Worm (Caenorhabditis elegans): ENCODE results near the gene Y49E10.18.

Gene Y49E10.18

DNA sequence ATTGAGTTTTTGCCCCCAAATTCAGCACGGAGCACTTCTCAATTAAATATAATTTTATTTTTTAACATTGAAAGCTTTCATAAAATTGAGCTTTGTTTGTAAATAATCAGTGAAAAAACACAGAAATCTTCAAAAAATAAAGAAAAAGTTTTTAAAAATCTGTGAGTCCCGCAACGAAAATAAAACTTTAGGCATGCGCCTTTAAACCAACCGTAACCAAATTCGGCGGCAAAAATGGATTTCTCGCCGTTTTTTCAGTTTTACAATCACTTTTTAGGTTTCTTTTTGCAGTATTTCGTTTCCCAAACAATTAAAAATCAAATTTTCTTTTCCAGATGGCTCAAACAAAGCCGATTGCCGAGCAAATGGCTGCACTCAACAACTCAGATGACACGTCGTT, 19.3 kb downstream of the Y49E10.18 start, which contains the start of gene pie-1:
Gene pie-1, plus strand, starts transcription at position 336 of the 400 bp plus-strand sequence.
- TF ChIP-seq unc-130 (GFP tag; optimal IDR thresholded peaks at IDR 0.05) (peak; percentile 17), ces-1 (GFP tag; optimal IDR thresholded peaks at IDR 0.05) (no peak), lin-38 (GFP tag; IDR thresholded peaks at IDR 0.05) (peak; percentile 53; the same call in 1 of the 2 replicates), F49E8.2 (tag; optimal IDR thresholded peaks at IDR 0.05; ENCODE audit: borderline replicate concordance) (peak; percentile 61), nhr-41 (GFP tag; IDR thresholded peaks at IDR 0.05) (no peak), daf-8 (GFP tag; IDR thresholded peaks at IDR 0.05) (no peak), aly-2 (tag; optimal IDR thresholded peaks at IDR 0.05) (no peak), fos-1 (tag; optimal IDR thresholded peaks at IDR 0.05) (no peak)

DNA sequence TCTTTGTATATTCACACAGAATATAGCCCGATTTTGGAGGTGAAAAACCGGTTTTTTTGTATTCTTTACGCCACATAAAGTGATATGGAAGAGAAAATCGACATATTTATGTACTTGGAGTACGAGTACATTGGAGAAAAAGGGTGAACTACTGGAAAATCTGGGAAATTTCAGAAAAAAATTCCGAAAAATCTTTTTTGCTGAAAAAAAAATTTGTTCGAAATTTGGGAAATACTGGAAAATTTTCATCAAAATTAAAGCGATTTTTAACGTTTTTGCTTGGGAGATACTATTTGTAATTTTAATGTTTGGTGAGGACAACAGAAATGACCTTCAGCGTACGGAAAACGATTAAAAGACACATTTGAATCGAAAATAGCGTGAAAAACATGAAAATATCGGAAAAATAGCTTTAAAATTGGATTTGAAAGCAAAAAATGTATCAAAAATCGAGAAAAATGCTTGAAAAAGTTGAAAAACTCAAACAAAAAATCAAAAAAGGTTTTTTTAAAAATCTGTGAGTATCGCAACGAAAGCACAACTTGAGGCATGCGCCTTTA, 20.0 kb downstream of the Y49E10.18 start:
- TF ChIP-seq egl-43 (GFP tag; IDR thresholded peaks at IDR 0.05) (no peak), ZK546.5 (tag; optimal IDR thresholded peaks at IDR 0.05) (no peak), mxl-3 (GFP tag; optimal IDR thresholded peaks at IDR 0.05) (no peak), daf-12 (tag; optimal IDR thresholded peaks at IDR 0.05) (no peak), daf-19 (GFP tag; conservative IDR thresholded peaks at IDR 0.05) (no peak), nhr-28 (tag; optimal IDR thresholded peaks at IDR 0.05) (peak; percentile 2), nhr-41 (GFP tag; IDR thresholded peaks at IDR 0.05) (no peak), attf-4 (tag; optimal IDR thresholded peaks at IDR 0.05) (no peak), aha-1 (tag) (peak; percentile 91), mdt-29 (GFP tag; IDR thresholded peaks at IDR 0.05) (no peak), skn-1 (tag; optimal IDR thresholded peaks at IDR 0.05) (no peak), F49E8.2 (tag; optimal IDR thresholded peaks at IDR 0.05; ENCODE audit: borderline replicate concordance) (no peak), ctbp-1 (GFP tag; IDR thresholded peaks at IDR 0.05) (no peak), hmg-1.1 (GFP tag; IDR thresholded peaks at IDR 0.05) (no peak), ceh-44 (GFP tag; IDR thresholded peaks at IDR 0.05) (no peak), ztf-7 (tag; optimal IDR thresholded peaks at IDR 0.05) (peak; percentile 60), mep-1 (tag; optimal IDR thresholded peaks at IDR 0.05) (peak; percentile 67), daf-8 (GFP tag; IDR thresholded peaks at IDR 0.05) (no peak), saeg-2 (GFP tag; IDR thresholded peaks at IDR 0.05) (no peak), ceh-82 (tag; optimal IDR thresholded peaks at IDR 0.05) (no peak), nhr-48 (tag; optimal IDR thresholded peaks at IDR 0.05) (no peak), fos-1 (tag; optimal IDR thresholded peaks at IDR 0.05) (no peak)

DNA sequence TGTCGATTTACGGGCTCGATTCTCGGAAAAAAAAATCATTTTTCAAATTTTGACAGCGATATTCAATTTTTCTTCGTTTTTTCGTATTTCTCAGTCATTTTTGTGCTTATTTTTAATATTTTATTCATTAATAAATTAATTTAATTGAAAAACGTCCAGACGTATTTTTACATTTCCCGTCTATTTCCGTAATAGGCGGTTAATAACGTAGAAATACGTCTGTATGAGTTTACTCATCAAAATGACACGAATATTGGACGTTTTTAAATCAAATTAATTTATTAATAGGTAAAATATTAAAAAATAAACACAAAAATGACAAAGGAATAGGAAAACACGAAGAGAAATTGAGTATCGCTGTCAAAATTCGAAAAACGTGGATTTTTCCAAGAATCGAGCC, 21.2 kb downstream of the Y49E10.18 start:
- TF ChIP-seq ceh-82 (tag; optimal IDR thresholded peaks at IDR 0.05) (no peak), ceh-20 (GFP tag; IDR thresholded peaks at IDR 0.05) (no peak), mep-1 (tag; optimal IDR thresholded peaks at IDR 0.05) (peak; percentile 28)

DNA sequence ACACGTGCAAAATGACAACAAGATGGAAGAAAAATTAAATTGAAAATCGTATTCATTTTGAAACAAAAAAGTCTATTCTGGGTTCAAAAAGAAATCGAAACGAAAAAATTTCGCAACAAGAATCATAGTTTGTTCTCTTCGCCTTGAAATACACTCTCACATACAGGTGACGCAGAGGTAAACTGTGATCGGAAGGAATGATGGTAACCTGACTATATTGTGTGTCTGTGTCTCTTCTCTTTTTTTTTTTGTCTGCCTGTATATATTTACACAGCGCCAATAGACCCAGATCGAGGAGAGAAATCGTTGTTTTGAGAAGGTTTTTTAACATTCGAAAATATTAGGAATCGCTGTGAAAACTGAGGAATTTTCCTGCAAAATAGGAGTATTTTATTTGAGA, 21.8 kb downstream of the Y49E10.18 start:
- TF ChIP-seq daf-8 (GFP tag; IDR thresholded peaks at IDR 0.05) = no peak
- peak; percentile 70 for TF ChIP-seq nhr-77 (tag; optimal IDR thresholded peaks at IDR 0.05)
- peak; percentile 68 for TF ChIP-seq dmd-6 (GFP tag; IDR thresholded peaks at IDR 0.05)
- TF ChIP-seq aly-2 (tag; optimal IDR thresholded peaks at IDR 0.05) = no peak
- TF ChIP-seq vab-7 (GFP tag; IDR thresholded peaks at IDR 0.05) = no peak
- peak; percentile 49 for TF ChIP-seq dpl-1 (GFP tag; optimal IDR thresholded peaks at IDR 0.05)
- peak in 1 of 2 experiments; percentile 7 for TF ChIP-seq unc-62 (GFP tag; optimal IDR thresholded peaks at IDR 0.05 in 1 of 2)
- no peak for TF ChIP-seq unc-62 (tag; optimal IDR thresholded peaks at IDR 0.05)
- TF ChIP-seq ZK546.5 (tag; optimal IDR thresholded peaks at IDR 0.05) = no peak
- TF ChIP-seq ceh-28 (tag; optimal IDR thresholded peaks at IDR 0.05) = no peak
- peak in 1 of 2 experiments; percentile 44 for TF ChIP-seq lsy-2 (tag; optimal IDR thresholded peaks at IDR 0.05)
- TF ChIP-seq F49E8.2 (tag; optimal IDR thresholded peaks at IDR 0.05; ENCODE audit: borderline replicate concordance) = no peak
- TF ChIP-seq snpc-1.2 (GFP tag; IDR thresholded peaks at IDR 0.05) = no peak
- TF ChIP-seq dmd-9 (GFP tag; IDR thresholded peaks at IDR 0.05) = no peak
- no peak for TF ChIP-seq ces-1 (GFP tag; optimal IDR thresholded peaks at IDR 0.05)
- no peak for TF ChIP-seq fkh-10 (GFP tag; optimal IDR thresholded peaks at IDR 0.05)
- no peak for TF ChIP-seq gei-8 (GFP tag; optimal IDR thresholded peaks at IDR 0.05)
- TF ChIP-seq attf-4 (tag; optimal IDR thresholded peaks at IDR 0.05) = no peak
- peak; percentile 72 for TF ChIP-seq dve-1 (tag; optimal IDR thresholded peaks at IDR 0.05; ENCODE audit: insufficient read depth)
- no peak for TF ChIP-seq egl-27 (tag; optimal IDR thresholded peaks at IDR 0.05)
- TF ChIP-seq mxl-2 (GFP tag; conservative IDR thresholded peaks at IDR 0.05) = no peak
- TF ChIP-seq nhr-10 (tag; optimal IDR thresholded peaks at IDR 0.05) = no peak
- peak; percentile 83 for TF ChIP-seq nhr-6 (tag; optimal IDR thresholded peaks at IDR 0.05)
- TF ChIP-seq spr-3 (GFP tag; optimal IDR thresholded peaks at IDR 0.05) = no peak
- no peak for TF ChIP-seq nhr-111 (GFP tag; optimal IDR thresholded peaks at IDR 0.05)

Measured in whole organism, L4 larva.